Fruit fly (Drosophila melanogaster) whole organism, adult: ENCODE measurements around the gene CG42764.

Experiments used
- CG33017 ChIP-seq: fragments of 200-800 bp; sonication (Bioruptor generic); optimal IDR thresholded peaks from 2 replicates; lab custom pipeline; 2018; ENCODE audit warnings: missing biosample characterization, mild to moderate bottlenecking, missing genetic modification characterization, moderate library complexity
- CG7101 ChIP-seq: fragments of 200-800 bp; sonication (Bioruptor generic); optimal IDR thresholded peaks from 2 replicates; lab custom pipeline; 2018; ENCODE audit warnings: missing biosample characterization, mild to moderate bottlenecking, missing genetic modification characterization, moderate library complexity
- Crg-1 ChIP-seq: fragments of 200-800 bp; sonication (Bioruptor generic); optimal IDR thresholded peaks from 2 replicates; lab custom pipeline; 2016; ENCODE audit warnings: missing biosample characterization, missing genetic modification characterization
- cnc ChIP-seq, 2 experiments: fragments of >200 bp; optimal IDR thresholded peaks; 2 replicates each; lab custom pipeline; 2017

dm6 chr3L:20462391-20462790 lies 3.5 kb downstream of the CG42764 start:
- TF ChIP-seq Crg-1 (GFP tag; lab: Kevin White, UChicago) (no peak), CG7101 (no peak), cnc (optimal IDR thresholded peaks at IDR 0.05; lab: Kevin White, UChicago) (no peak), CG33017 (tag; lab: Kevin White, UChicago) (no peak)
